Worm (Caenorhabditis elegans) whole organism, L2 larva: Measurements from ENCODE around the gene col-120.

Source experiments
- aly-2 ChIP-seq: fragments of 150-350 bp; optimal IDR thresholded peaks from 2 replicates; lab custom pipeline; 2014; ENCODE audit warnings: missing biosample characterization, missing genetic modification characterization
- blmp-1 ChIP-seq: sonication (generic microtip); optimal IDR thresholded peaks from 2 replicates; lab custom pipeline; 2017; ENCODE audit warnings: missing genetic modification characterization, mild to moderate bottlenecking, missing compliant biosample characterization, antibody characterized with exemption, moderate library complexity; ENCODE audit not compliant: insufficient read depth
- ceh-82 ChIP-seq: fragments of 150-350 bp; optimal IDR thresholded peaks from 2 replicates; lab custom pipeline; 2014; ENCODE audit warnings: missing biosample characterization, missing genetic modification characterization
- fos-1 ChIP-seq: fragments of 150-350 bp; optimal IDR thresholded peaks from 2 replicates; lab custom pipeline; 2014; ENCODE audit warnings: missing biosample characterization, missing genetic modification characterization
- mdl-1 ChIP-seq, 2 experiments: fragments of 150-350 bp in 1 of 2; sonication (generic microtip) in 1 of 2; optimal IDR thresholded peaks; 2 replicates each; lab custom pipeline; 2017; ENCODE audit warnings: missing biosample characterization in 2 of 2, missing genetic modification characterization in 2 of 2
- nhr-12 ChIP-seq: fragments of 150-350 bp; optimal IDR thresholded peaks from 2 replicates; lab custom pipeline; 2014; ENCODE audit warnings: missing biosample characterization, missing genetic modification characterization
- peb-1 ChIP-seq: fragments of 150-350 bp; optimal IDR thresholded peaks from 2 replicates; lab custom pipeline; 2014; ENCODE audit warnings: missing biosample characterization, missing genetic modification characterization
- sma-9 ChIP-seq, 2 experiments: fragments of 150-350 bp in 1 of 2; sonication (generic microtip) in 1 of 2; optimal IDR thresholded peaks; 2 replicates each; lab custom pipeline; 2014 to 2016; ENCODE audit warnings: missing genetic modification characterization in 2 of 2, mild to moderate bottlenecking in 1 of 2, missing biosample characterization in 1 of 2, missing compliant biosample characterization in 1 of 2, missing genetic modification reagents in 1 of 2, moderate library complexity in 1 of 2
- unc-55 ChIP-seq: fragments of 150-350 bp; sonication (generic microtip); optimal IDR thresholded peaks from 3 replicates; lab custom pipeline; 2014; ENCODE audit warnings: missing biosample characterization, missing genetic modification reagents, missing genetic modification characterization
- zag-1 ChIP-seq: fragments of 150-350 bp; optimal IDR thresholded peaks from 2 replicates; lab custom pipeline; 2014; ENCODE audit warnings: missing biosample characterization, missing genetic modification characterization
- ztf-4 ChIP-seq: fragments of 150-350 bp; optimal IDR thresholded peaks from 2 replicates; lab custom pipeline; 2014; ENCODE audit warnings: missing biosample characterization, missing genetic modification characterization

DNA sequence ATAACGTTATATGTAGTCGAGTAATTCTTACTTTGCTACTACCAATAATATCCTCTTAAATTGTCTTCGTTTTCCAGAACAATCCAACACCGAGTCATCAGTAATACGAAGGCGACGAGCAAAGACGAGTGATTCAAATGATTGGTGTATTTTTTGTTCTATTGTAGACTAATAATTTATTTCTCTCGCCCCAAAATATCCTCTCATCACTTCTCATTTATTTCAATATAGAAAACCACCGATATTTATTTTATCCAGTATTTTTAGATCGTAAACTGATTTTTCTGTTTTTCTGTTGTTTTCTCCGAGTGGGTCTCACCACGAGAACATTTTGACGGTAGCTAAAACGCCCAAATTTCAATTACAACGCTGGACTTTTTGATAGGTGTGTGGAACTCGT lies 33.9 kb downstream of the col-120 start:
- TF ChIP-seq unc-55 (GFP tag; lab: Kevin White, UChicago) (no peak), zag-1 (tag; lab: Kevin White, UChicago) (no peak), peb-1 (tag; lab: Kevin White, UChicago) (no peak), fos-1 (no peak), blmp-1 (tag; lab: Kevin White, UChicago) (no peak), aly-2 (tag; lab: Kevin White, UChicago) (no peak), ztf-4 (no peak), nhr-12 (tag; lab: Kevin White, UChicago) (no peak), sma-9 (GFP tag; optimal IDR thresholded peaks at IDR 0.05; lab: Kevin White, UChicago) (no peak), sma-9 (tag; optimal IDR thresholded peaks at IDR 0.05; lab: Kevin White, UChicago) (no peak), ceh-82 (tag; lab: Kevin White, UChicago) (no peak), mdl-1 (tag; optimal IDR thresholded peaks at IDR 0.05; lab: Kevin White, UChicago) (no peak)
